Fruit fly (Drosophila melanogaster) Kc167 (cell line): Measurements from ENCODE around the gene RpL4.

Experiments used
- Sin3A ChIP-seq: fragments of >200 bp; optimal IDR thresholded peaks from 2 replicates; lab custom pipeline; 2018; ENCODE audit warnings: missing external identifiers
- h ChIP-seq: fragments of >200 bp; optimal IDR thresholded peaks from 3 replicates; lab custom pipeline; 2018; ENCODE audit warnings: missing external identifiers
- psq ChIP-seq: fragments of >200 bp; optimal IDR thresholded peaks from 2 replicates; lab custom pipeline; 2017; ENCODE audit warnings: missing external identifiers

dm6 chr3R:27925000-27925970, 2.7 kb downstream of the RpL4 start, which contains the start of gene mino:
- no peak for TF ChIP-seq psq (lab: Kevin White, UChicago)
- TF ChIP-seq h (lab: Kevin White, UChicago) = no peak
- no peak for TF ChIP-seq Sin3A (lab: Kevin White, UChicago)
